Fruit fly (Drosophila melanogaster): Measurements from ENCODE around the gene Msh6.
A peak's percentile ranks its signal among the peaks of the same experiment; 100 is the strongest.

DNA sequence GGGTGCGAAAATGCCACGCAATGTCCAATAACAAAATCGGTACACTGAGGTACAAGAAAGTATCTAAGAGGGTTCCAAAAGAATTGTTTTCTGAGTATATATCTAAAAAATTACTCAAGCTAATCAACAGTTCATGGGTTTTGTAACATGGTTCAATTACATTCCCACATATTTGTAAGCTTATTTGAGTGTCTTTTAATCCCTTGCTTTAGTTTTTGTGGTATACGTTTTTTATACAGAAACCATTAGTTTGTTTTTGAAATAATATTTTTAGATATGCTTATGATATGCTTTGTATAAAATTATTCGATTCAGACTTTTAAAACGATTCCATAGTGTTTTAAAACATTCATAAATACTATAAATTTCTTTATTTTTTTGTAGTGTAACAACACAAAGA is 22.5 kb upstream of the Msh6 start:
- peak; percentile 70 for TF ChIP-seq CG14655 (GFP tag; optimal IDR thresholded peaks at IDR 0.05)
- TF ChIP-seq Pif1A (GFP tag; optimal IDR thresholded peaks at IDR 0.05): peak; percentile 50
- TF ChIP-seq CG15710 (tag; optimal IDR thresholded peaks at IDR 0.05): peak; percentile 58
- TF ChIP-seq fd96Ca (GFP tag; IDR thresholded peaks at IDR 0.05): no peak
- TF ChIP-seq CG9948 (tag; optimal IDR thresholded peaks at IDR 0.05): peak; percentile 72
- TF ChIP-seq CG4496 (GFP tag; IDR thresholded peaks at IDR 0.05): no peak
- peak; percentile 60 for TF ChIP-seq CG8159 (tag; optimal IDR thresholded peaks at IDR 0.05)
- no peak for TF ChIP-seq Ets98B (GFP tag; IDR thresholded peaks at IDR 0.05)

All from whole organism, pupa.